Worm (Caenorhabditis elegans): ENCODE data around the gene chmp-7.

DNA sequence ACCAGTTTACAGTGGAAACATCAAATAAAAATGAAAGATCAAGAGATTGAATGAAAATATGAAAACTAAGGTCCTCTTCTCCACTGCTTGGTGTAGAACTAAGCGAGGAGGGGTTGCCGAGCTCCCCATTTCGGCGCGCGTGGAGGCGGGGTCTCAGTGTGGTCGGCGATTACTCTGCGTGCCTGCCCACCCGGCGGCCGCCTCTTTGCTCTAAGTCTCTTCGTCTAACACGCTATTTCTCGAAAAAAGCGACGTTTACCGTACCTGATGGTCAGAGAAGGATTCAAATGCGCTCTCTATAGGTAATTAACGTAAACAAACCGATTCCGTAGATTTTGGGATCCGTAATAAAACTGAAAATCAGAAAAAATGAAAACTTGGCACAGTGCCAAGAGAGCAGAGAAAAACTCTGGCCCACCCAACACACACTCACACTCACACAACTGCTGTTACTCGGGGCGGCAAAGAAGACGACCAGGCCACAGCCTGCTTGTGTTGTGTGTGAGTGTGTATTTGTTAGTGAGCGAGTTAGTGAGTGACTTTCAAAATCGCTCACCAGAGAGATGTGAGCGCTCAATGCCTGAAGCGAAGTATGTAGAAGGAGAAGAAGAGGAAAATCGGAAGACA is 6.9 kb downstream of the chmp-7 start:
- TF ChIP-seq ceh-28 (tag; optimal IDR thresholded peaks at IDR 0.05) = no peak
- no peak for TF ChIP-seq lin-39 (tag; optimal IDR thresholded peaks at IDR 0.05)
- peak; percentile 68 for TF ChIP-seq nhr-77 (tag; optimal IDR thresholded peaks at IDR 0.05)
- peak; percentile 72 to 76 for TF ChIP-seq lsy-2 (tag; optimal IDR thresholded peaks at IDR 0.05)
- TF ChIP-seq nhr-11 (tag; optimal IDR thresholded peaks at IDR 0.05) = peak; percentile 76
- TF ChIP-seq sdz-12 (GFP tag; optimal IDR thresholded peaks at IDR 0.05) = no peak
- TF ChIP-seq zip-11 (GFP tag; IDR thresholded peaks at IDR 0.05) = no peak
- TF ChIP-seq dmd-9 (GFP tag; IDR thresholded peaks at IDR 0.05) = no peak
- no peak for TF ChIP-seq Y48G9A.11 (GFP tag; IDR thresholded peaks at IDR 0.05)
- no peak for TF ChIP-seq nhr-237 (tag; optimal IDR thresholded peaks at IDR 0.05)
- no peak for TF ChIP-seq Y5F2A.4 (GFP tag; optimal IDR thresholded peaks at IDR 0.05)

Data from whole organism, L4 larva.